Fruit fly (Drosophila melanogaster) whole organism, embryonic: ENCODE results near the gene Hexim.

ENCODE experiments used
- ATbp ChIP-seq: fragments of 200-800 bp; sonication (Bioruptor generic); optimal IDR thresholded peaks from 2 replicates; lab custom pipeline; 2017; ENCODE audit warnings: missing biosample characterization, mild to moderate bottlenecking, missing genetic modification characterization, missing genetic modification reagents
- Antp ChIP-seq: fragments of 200-800 bp; sonication (Bioruptor generic); optimal IDR thresholded peaks from 3 replicates; lab custom pipeline; 2016; ENCODE audit warnings: missing biosample characterization, missing genetic modification characterization
- Awh ChIP-seq: fragments of 200-800 bp; sonication (Bioruptor generic); IDR thresholded peaks from 2 replicates; pipeline ENCODE4, ENCODE4 v1.3.6; 2022; ENCODE audit warnings: missing biosample characterization, missing genetic modification characterization
- Bdp1 ChIP-seq: fragments of 200-800 bp; sonication (Bioruptor generic); optimal IDR thresholded peaks from 3 replicates; lab custom pipeline; 2016; ENCODE audit warnings: missing biosample characterization, missing genetic modification characterization
- Bteb2 ChIP-seq: fragments of 200-800 bp; sonication (Bioruptor generic); optimal IDR thresholded peaks from 2 replicates; lab custom pipeline; 2016; ENCODE audit warnings: missing biosample characterization, missing genetic modification characterization
- CG10274 ChIP-seq: fragments of 200-800 bp; sonication (Bioruptor generic); optimal IDR thresholded peaks from 3 replicates; lab custom pipeline; 2017; ENCODE audit warnings: missing biosample characterization, mild to moderate bottlenecking, missing genetic modification characterization
- CG11247 ChIP-seq: fragments of 200-800 bp; sonication (Bioruptor generic); IDR thresholded peaks from 2 replicates; pipeline ENCODE4 v1.3.6; 2022; ENCODE audit warnings: missing biosample characterization, missing genetic modification characterization
- CG12769 ChIP-seq: fragments of 200-800 bp; sonication (Bioruptor generic); optimal IDR thresholded peaks from 2 replicates; lab custom pipeline; 2019; ENCODE audit warnings: missing biosample characterization, mild to moderate bottlenecking, missing genetic modification characterization, moderate library complexity
- CG13287 ChIP-seq: fragments of 200-800 bp; sonication (Bioruptor generic); IDR thresholded peaks from 2 replicates; pipeline ENCODE4 v1.3.6; 2022; ENCODE audit warnings: missing biosample characterization, missing genetic modification characterization; ENCODE audit not compliant: partially characterized antibody
- CG13775 ChIP-seq: fragments of 200-800 bp; sonication (Bioruptor generic); optimal IDR thresholded peaks from 3 replicates; lab custom pipeline; 2017; ENCODE audit warnings: missing biosample characterization, mild to moderate bottlenecking, missing genetic modification characterization
- CG17328 ChIP-seq: fragments of 200-800 bp; sonication (Bioruptor generic); IDR thresholded peaks from 2 replicates; pipeline ENCODE4 v1.3.6; 2022; ENCODE audit warnings: missing biosample characterization, missing genetic modification characterization
- CG34224 ChIP-seq: fragments of 200-800 bp; sonication (Bioruptor generic); IDR thresholded peaks from 3 replicates; pipeline ENCODE4 v1.3.6; 2022; ENCODE audit warnings: missing biosample characterization, missing genetic modification characterization; ENCODE audit not compliant: partially characterized antibody
- CG34422 ChIP-seq: fragments of 200-800 bp; sonication (Bioruptor generic); IDR thresholded peaks from 3 replicates; pipeline ENCODE4 v1.3.6; 2022; ENCODE audit warnings: missing biosample characterization, missing genetic modification characterization
- CG4360 ChIP-seq: fragments of 200-800 bp; sonication (Bioruptor generic); IDR thresholded peaks from 2 replicates; pipeline ENCODE4 v1.3.6; 2022; ENCODE audit warnings: missing biosample characterization, missing genetic modification characterization
- CG43689 ChIP-seq: fragments of 200-800 bp; sonication (Bioruptor generic); IDR thresholded peaks from 2 replicates; pipeline ENCODE4 v1.3.6; 2022; ENCODE audit warnings: missing biosample characterization, missing genetic modification characterization
- CG7786 ChIP-seq: fragments of 200-800 bp; sonication (Bioruptor generic); optimal IDR thresholded peaks from 2 replicates; lab custom pipeline; 2016; ENCODE audit warnings: missing biosample characterization, missing genetic modification characterization
- CG8290 ChIP-seq, 3 experiments: fragments of 200-800 bp; sonication (Bioruptor generic); optimal IDR thresholded peaks; 2 replicates each; lab custom pipeline; 2016 to 2019; ENCODE audit warnings: missing biosample characterization in 3 of 3, missing genetic modification characterization in 3 of 3, mild to moderate bottlenecking in 2 of 3, moderate library complexity in 1 of 3
- CHES-1-like ChIP-seq: fragments of 200-800 bp; sonication (Bioruptor generic); optimal IDR thresholded peaks from 2 replicates; lab custom pipeline; 2016; ENCODE audit warnings: missing biosample characterization, missing genetic modification characterization
- CrebB ChIP-seq: fragments of 200-800 bp; sonication (Bioruptor generic); optimal IDR thresholded peaks from 3 replicates; lab custom pipeline; 2018; ENCODE audit warnings: missing biosample characterization, mild to moderate bottlenecking, missing genetic modification characterization
- Dbx ChIP-seq: fragments of 200-800 bp; sonication (Bioruptor generic); IDR thresholded peaks from 3 replicates; pipeline ENCODE4 v1.3.6; 2022; ENCODE audit warnings: missing biosample characterization, missing genetic modification characterization
- Dek ChIP-seq: fragments of 200-800 bp; sonication (Bioruptor generic); optimal IDR thresholded peaks from 3 replicates; lab custom pipeline; 2019; ENCODE audit warnings: missing biosample characterization, mild to moderate bottlenecking, missing genetic modification characterization, moderate library complexity
- Elba2 ChIP-seq: fragments of 200-800 bp; sonication (Bioruptor generic); optimal IDR thresholded peaks from 3 replicates; lab custom pipeline; 2016; ENCODE audit warnings: missing biosample characterization, missing genetic modification characterization
- Nf-YB ChIP-seq: fragments of 200-800 bp; sonication (Bioruptor generic); optimal IDR thresholded peaks from 3 replicates; lab custom pipeline; 2019; ENCODE audit warnings: missing biosample characterization, mild to moderate bottlenecking, missing genetic modification characterization, moderate library complexity
- PHDP ChIP-seq: fragments of 200-800 bp; sonication (Bioruptor generic); optimal IDR thresholded peaks from 3 replicates; lab custom pipeline; 2018; ENCODE audit warnings: missing biosample characterization, mild to moderate bottlenecking, missing genetic modification characterization, moderate library complexity
- Side ChIP-seq: fragments of 200-800 bp; sonication (Bioruptor generic); optimal IDR thresholded peaks from 2 replicates; lab custom pipeline; 2016; ENCODE audit warnings: missing biosample characterization, missing genetic modification characterization
- al ChIP-seq: fragments of 200-800 bp; sonication (Bioruptor generic); IDR thresholded peaks from 2 replicates; pipeline ENCODE4 v1.3.6; 2022; ENCODE audit warnings: missing biosample characterization, missing genetic modification characterization
- btn ChIP-seq: fragments of 200-800 bp; sonication (Bioruptor generic); optimal IDR thresholded peaks from 2 replicates; lab custom pipeline; 2016; ENCODE audit warnings: missing biosample characterization, missing genetic modification characterization
- crol ChIP-seq: fragments of 200-800 bp; sonication (Bioruptor generic); IDR thresholded peaks from 2 replicates; pipeline ENCODE4 v1.3.6; 2022; ENCODE audit warnings: missing biosample characterization, missing genetic modification characterization
- fd3F ChIP-seq: fragments of 200-800 bp; sonication (Bioruptor generic); optimal IDR thresholded peaks from 2 replicates; lab custom pipeline; 2018; ENCODE audit warnings: missing biosample characterization, mild to moderate bottlenecking, missing genetic modification characterization, moderate library complexity
- gt ChIP-seq: fragments of 200-800 bp; sonication (Bioruptor generic); IDR thresholded peaks from 2 replicates; pipeline ENCODE4 v1.3.6; 2022; ENCODE audit warnings: missing biosample characterization, missing genetic modification characterization
- h ChIP-seq: fragments of >200 bp; optimal IDR thresholded peaks from 2 replicates; lab custom pipeline; 2017
- ham ChIP-seq: fragments of 200-800 bp; sonication (Bioruptor generic); IDR thresholded peaks from 2 replicates; pipeline ENCODE4 v1.3.6; 2022; ENCODE audit warnings: missing biosample characterization, missing genetic modification characterization
- maf-S ChIP-seq: fragments of 200-800 bp; sonication (Bioruptor generic); optimal IDR thresholded peaks from 2 replicates; lab custom pipeline; 2016; ENCODE audit warnings: missing biosample characterization, missing genetic modification characterization
- mld ChIP-seq: fragments of 200-800 bp; sonication (Bioruptor generic); IDR thresholded peaks from 3 replicates; pipeline ENCODE4 v1.3.6; 2022; ENCODE audit warnings: missing biosample characterization, missing genetic modification characterization; ENCODE audit not compliant: partially characterized antibody
- nmo ChIP-seq: fragments of 200-800 bp; sonication (Bioruptor generic); optimal IDR thresholded peaks from 2 replicates; lab custom pipeline; 2018; ENCODE audit warnings: missing biosample characterization, mild to moderate bottlenecking, missing genetic modification characterization, moderate library complexity
- odd ChIP-seq: fragments of 200-800 bp; sonication (Bioruptor generic); optimal IDR thresholded peaks from 2 replicates; lab custom pipeline; 2017; ENCODE audit warnings: missing biosample characterization, mild to moderate bottlenecking, missing genetic modification characterization
- prd ChIP-seq, 3 experiments: fragments of >200 bp in 2 of 3; fragments of 200-800 bp in 1 of 3; sonication (Bioruptor generic) in 1 of 3; optimal IDR thresholded peaks in 2 of 3; IDR thresholded peaks in 1 of 3; 2 replicates in 2 of 3; 3 replicates in 1 of 3; pipeline versions ENCODE4 v1.3.6 to Lab custom; 2017 to 2022; ENCODE audit warnings: missing biosample characterization in 1 of 3, missing genetic modification characterization in 1 of 3
- pros ChIP-seq: fragments of 200-800 bp; sonication (Bioruptor generic); optimal IDR thresholded peaks from 3 replicates; lab custom pipeline; 2019; ENCODE audit warnings: missing biosample characterization, mild to moderate bottlenecking, missing genetic modification characterization, moderate library complexity
- ranshi ChIP-seq: fragments of 200-800 bp; sonication (Bioruptor generic); IDR thresholded peaks from 2 replicates; pipeline ENCODE4 v1.3.6; 2022; ENCODE audit warnings: missing biosample characterization, missing genetic modification characterization
- sr ChIP-seq: fragments of 200-800 bp; sonication (Bioruptor generic); IDR thresholded peaks from 3 replicates; pipeline ENCODE4 v1.3.6; 2022; ENCODE audit warnings: missing biosample characterization, missing genetic modification characterization
- tap ChIP-seq: fragments of 200-800 bp; optimal IDR thresholded peaks from 3 replicates; lab custom pipeline; 2019; ENCODE audit warnings: missing biosample characterization, mild to moderate bottlenecking, missing genetic modification characterization, moderate library complexity
- zfh1 ChIP-seq: fragments of 200-800 bp; sonication (Bioruptor generic); IDR thresholded peaks from 3 replicates; pipeline ENCODE4 v1.3.6; 2022; ENCODE audit warnings: missing biosample characterization, missing genetic modification characterization

Hexim gene

DNA sequence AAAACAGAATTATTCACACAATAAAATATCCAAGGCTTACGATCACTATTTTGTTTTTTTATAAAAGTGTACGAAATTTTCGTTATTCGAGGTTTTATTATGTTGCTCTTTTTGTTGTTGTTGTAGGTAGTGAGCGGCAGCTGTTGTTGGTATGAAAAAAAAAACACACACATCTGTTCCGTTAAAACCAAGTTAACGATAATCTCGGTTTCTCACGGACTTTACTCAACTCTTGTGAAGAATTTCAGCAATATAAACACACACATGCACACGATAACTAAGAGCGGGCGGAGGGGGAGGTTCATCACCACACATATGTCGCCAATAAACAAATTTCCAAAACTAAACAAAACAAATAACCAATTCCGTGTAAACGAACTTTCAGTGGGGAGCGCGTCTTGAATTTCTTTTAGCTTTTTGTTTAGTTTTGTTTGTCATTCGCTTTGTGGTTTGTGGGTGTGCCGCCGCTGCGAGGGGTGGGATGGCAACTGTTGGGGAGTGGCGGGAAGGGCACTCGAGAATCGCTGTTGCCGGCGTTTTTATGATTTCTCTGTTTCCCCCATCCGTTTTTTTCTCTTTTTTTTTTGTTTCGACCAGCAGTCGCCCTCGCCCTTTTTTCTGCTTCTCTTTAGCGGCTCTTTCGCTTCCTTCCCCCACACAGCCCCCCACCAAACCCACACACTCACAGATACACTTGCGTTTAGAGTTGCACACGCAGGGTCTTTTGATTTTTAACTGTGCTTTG lies 4.8 kb upstream of the Hexim start (continued):
- TF ChIP-seq zfh1 (GFP tag; lab: Robert Waterston, UW) (no peak), CG34422 (peak; percentile 71), nmo (no peak), gt (no peak), prd (optimal IDR thresholded peaks at IDR 0.05; lab: Kevin White, UChicago) (no peak), prd (GFP tag; IDR thresholded peaks at IDR 0.05; lab: Robert Waterston, UW) (no peak), CG34224 (GFP tag; lab: Robert Waterston, UW) (peak; percentile 15; the same call in 1 of the 3 replicates), CG4360 (GFP tag; lab: Robert Waterston, UW) (peak; percentile 63), Bteb2 (GFP tag; lab: Kevin White, UChicago) (no peak), CG7786 (GFP tag; lab: Kevin White, UChicago) (peak; percentile 26), tap (no peak), CHES-1-like (peak; percentile 22), ATbp (GFP tag; lab: Kevin White, UChicago) (peak; percentile 44), CG8290 (GFP tag; optimal IDR thresholded peaks at IDR 0.05; lab: Kevin White, UChicago) (no peak), CG8290 (tag; optimal IDR thresholded peaks at IDR 0.05; lab: Kevin White, UChicago) (peak in 1 of 2 experiments; percentile 12), Bdp1 (GFP tag; lab: Kevin White, UChicago) (no peak), Awh (GFP tag; lab: Robert Waterston, UW) (no peak), CG13287 (GFP tag; lab: Robert Waterston, UW) (no peak), ranshi (GFP tag; lab: Robert Waterston, UW) (0 out of 2 replicates have a peak, but pooled peaks have one; percentile 4), CG17328 (GFP tag; lab: Robert Waterston, UW) (0 out of 2 replicates have a peak, but pooled peaks have one; percentile 28), CG13775 (no peak), crol (GFP tag; lab: Robert Waterston, UW) (peak; percentile 96), PHDP (tag; lab: Kevin White, UChicago) (no peak), Dek (peak; percentile 11), CG12769 (tag; lab: Kevin White, UChicago) (peak; percentile 42), CG10274 (GFP tag; lab: Kevin White, UChicago) (peak; percentile 98), CG11247 (GFP tag; lab: Robert Waterston, UW) (no peak), pros (GFP tag; lab: Kevin White, UChicago) (no peak), Nf-YB (GFP tag; lab: Kevin White, UChicago) (no peak), Elba2 (GFP tag; lab: Kevin White, UChicago) (no peak), btn (no peak), odd (GFP tag; lab: Kevin White, UChicago) (no peak), h (lab: Kevin White, UChicago) (no peak), CG43689 (no peak), maf-S (no peak), sr (GFP tag; lab: Robert Waterston, UW) (peak; percentile 40; the same call in 1 of the 3 replicates), Side (GFP tag; lab: Kevin White, UChicago) (no peak), al (GFP tag; lab: Robert Waterston, UW) (peak; percentile 7; the same call in 1 of the 2 replicates), Antp (GFP tag; lab: Kevin White, UChicago) (no peak), Dbx (GFP tag; lab: Robert Waterston, UW) (peak; percentile 57; the same call in 2 of the 3 replicates), ham (no peak), mld (GFP tag; lab: Robert Waterston, UW) (0 out of 3 replicates have a peak, but pooled peaks have one; percentile 9), fd3F (GFP tag; lab: Kevin White, UChicago) (no peak), CrebB (tag; lab: Kevin White, UChicago) (no peak)
